Fruit fly (Drosophila melanogaster) whole organism, embryonic: ENCODE data around the gene slif.
A peak's percentile ranks its signal among the peaks of the same experiment; 100 is the strongest.

Experiments used
- CG10543 ChIP-seq: fragments of 200-800 bp; sonication (Bioruptor generic); optimal IDR thresholded peaks from 3 replicates; lab custom pipeline; 2017; ENCODE audit warnings: missing biosample characterization, mild to moderate bottlenecking, missing genetic modification characterization, moderate library complexity
- CG10565 ChIP-seq: fragments of 200-800 bp; sonication (Bioruptor generic); optimal IDR thresholded peaks from 3 replicates; lab custom pipeline; 2016; ENCODE audit warnings: missing biosample characterization, mild to moderate bottlenecking, missing genetic modification characterization
- CG11398 ChIP-seq: fragments of 200-800 bp; sonication (Bioruptor generic); optimal IDR thresholded peaks from 2 replicates; lab custom pipeline; 2016; ENCODE audit warnings: missing biosample characterization, missing genetic modification characterization
- CG11695 ChIP-seq: fragments of 200-800 bp; sonication (Bioruptor generic); IDR thresholded peaks from 3 replicates; pipeline ENCODE4 v1.3.6; 2022; ENCODE audit warnings: missing biosample characterization, missing genetic modification characterization
- CG12219 ChIP-seq: fragments of 200-800 bp; sonication (Bioruptor generic); optimal IDR thresholded peaks from 3 replicates; lab custom pipeline; 2018; ENCODE audit warnings: missing biosample characterization, mild to moderate bottlenecking, missing genetic modification characterization
- CG12769 ChIP-seq: fragments of 200-800 bp; sonication (Bioruptor generic); optimal IDR thresholded peaks from 2 replicates; lab custom pipeline; 2019; ENCODE audit warnings: missing biosample characterization, mild to moderate bottlenecking, missing genetic modification characterization, moderate library complexity
- CG13287 ChIP-seq: fragments of 200-800 bp; sonication (Bioruptor generic); IDR thresholded peaks from 2 replicates; pipeline ENCODE4 v1.3.6; 2022; ENCODE audit warnings: missing biosample characterization, missing genetic modification characterization; ENCODE audit not compliant: partially characterized antibody
- CG14014 ChIP-seq: fragments of 200-800 bp; sonication (Bioruptor generic); IDR thresholded peaks from 2 replicates; pipeline ENCODE4 v1.3.6; 2022; ENCODE audit warnings: missing biosample characterization, missing genetic modification characterization
- CG14050 ChIP-seq: fragments of 200-800 bp; sonication (Bioruptor generic); IDR thresholded peaks from 3 replicates; pipeline ENCODE4 v1.3.6; 2022; ENCODE audit warnings: missing biosample characterization, missing genetic modification characterization
- CG14860 ChIP-seq: fragments of 200-800 bp; sonication (Bioruptor generic); IDR thresholded peaks from 3 replicates; pipeline ENCODE4 v1.3.6; 2022; ENCODE audit warnings: missing biosample characterization, missing genetic modification characterization; ENCODE audit not compliant: partially characterized antibody
- CG15696 ChIP-seq: fragments of 200-800 bp; sonication (Bioruptor generic); optimal IDR thresholded peaks from 2 replicates; lab custom pipeline; 2019; ENCODE audit warnings: missing biosample characterization, mild to moderate bottlenecking, missing genetic modification characterization, moderate library complexity
- CG1603 ChIP-seq: fragments of 200-800 bp; sonication (Bioruptor generic); optimal IDR thresholded peaks from 2 replicates; lab custom pipeline; 2019; ENCODE audit warnings: missing biosample characterization, mild to moderate bottlenecking, missing genetic modification characterization, moderate library complexity
- CG17802 ChIP-seq: fragments of 200-800 bp; sonication (Bioruptor generic); optimal IDR thresholded peaks from 2 replicates; lab custom pipeline; 2018; ENCODE audit warnings: missing biosample characterization, mild to moderate bottlenecking, missing genetic modification characterization, moderate library complexity
- CG18599 ChIP-seq: fragments of 200-800 bp; sonication (Bioruptor generic); optimal IDR thresholded peaks from 3 replicates; lab custom pipeline; 2017; ENCODE audit warnings: missing biosample characterization, missing genetic modification characterization, mild to moderate bottlenecking, moderate library complexity, missing genetic modification reagents
- CG3163 ChIP-seq: fragments of 200-800 bp; sonication (Bioruptor generic); optimal IDR thresholded peaks from 3 replicates; lab custom pipeline; 2016; ENCODE audit warnings: missing biosample characterization, missing genetic modification characterization
- CG34376 ChIP-seq: fragments of 200-800 bp; sonication (Bioruptor generic); optimal IDR thresholded peaks from 2 replicates; lab custom pipeline; 2018; ENCODE audit warnings: missing biosample characterization, mild to moderate bottlenecking, missing genetic modification characterization
- CG43689 ChIP-seq: fragments of 200-800 bp; sonication (Bioruptor generic); IDR thresholded peaks from 2 replicates; pipeline ENCODE4 v1.3.6; 2022; ENCODE audit warnings: missing biosample characterization, missing genetic modification characterization
- CG4617 ChIP-seq: fragments of 200-800 bp; sonication (Bioruptor generic); optimal IDR thresholded peaks from 3 replicates; lab custom pipeline; 2016; ENCODE audit warnings: missing biosample characterization, missing genetic modification characterization, borderline replicate concordance
- CG6791 ChIP-seq: fragments of 200-800 bp; sonication (Bioruptor generic); IDR thresholded peaks from 3 replicates; pipeline ENCODE4 v1.3.6; 2022; ENCODE audit warnings: missing biosample characterization, missing genetic modification characterization; ENCODE audit not compliant: partially characterized antibody
- CG7963 ChIP-seq: fragments of 200-800 bp; sonication (Bioruptor generic); IDR thresholded peaks from 3 replicates; pipeline ENCODE4 v1.3.6; 2022; ENCODE audit warnings: missing biosample characterization, missing genetic modification characterization; ENCODE audit not compliant: partially characterized antibody
- CG8388 ChIP-seq: fragments of 200-800 bp; sonication (Bioruptor generic); optimal IDR thresholded peaks from 2 replicates; lab custom pipeline; 2019; ENCODE audit warnings: missing biosample characterization, mild to moderate bottlenecking, missing genetic modification characterization, moderate library complexity
- Chrac-16 ChIP-seq: fragments of 200-800 bp; sonication (Bioruptor generic); optimal IDR thresholded peaks from 3 replicates; lab custom pipeline; 2016; ENCODE audit warnings: missing biosample characterization, missing genetic modification characterization
- D19A ChIP-seq: fragments of 200-800 bp; optimal IDR thresholded peaks from 3 replicates; lab custom pipeline; 2019; ENCODE audit warnings: missing biosample characterization, mild to moderate bottlenecking, missing genetic modification characterization, moderate library complexity
- Drgx ChIP-seq: fragments of 200-800 bp; sonication (Bioruptor generic); IDR thresholded peaks from 2 replicates; pipeline ENCODE4 v1.3.6; 2022; ENCODE audit warnings: missing biosample characterization, missing genetic modification characterization
- Hand ChIP-seq: fragments of 200-800 bp; sonication (Bioruptor generic); optimal IDR thresholded peaks from 2 replicates; lab custom pipeline; 2017; ENCODE audit warnings: mild to moderate bottlenecking, missing biosample characterization, missing genetic modification reagents, missing genetic modification characterization
- Hey ChIP-seq: fragments of 200-800 bp; sonication (Bioruptor generic); optimal IDR thresholded peaks from 3 replicates; lab custom pipeline; 2018; ENCODE audit warnings: missing biosample characterization, mild to moderate bottlenecking, missing genetic modification characterization
- Kr ChIP-seq: fragments of 200-800 bp; sonication (Bioruptor generic); optimal IDR thresholded peaks from 2 replicates; lab custom pipeline; 2017; ENCODE audit warnings: missing biosample characterization, mild to moderate bottlenecking, missing genetic modification characterization
- MBD-R2 ChIP-seq: fragments of 200-800 bp; sonication (Bioruptor generic); IDR thresholded peaks from 2 replicates; pipeline ENCODE4 v1.3.6; 2022; ENCODE audit warnings: missing biosample characterization, missing genetic modification characterization
- Med ChIP-seq: fragments of 200-800 bp; sonication (Bioruptor generic); peaks from one replicate; lab custom pipeline; 2016; ENCODE audit warnings: missing biosample characterization, missing genetic modification characterization, mild to moderate bottlenecking, inconsistent platforms, moderate library complexity
- Myb ChIP-seq: fragments of 200-800 bp; sonication (Bioruptor generic); optimal IDR thresholded peaks from 2 replicates; lab custom pipeline; 2016; ENCODE audit warnings: missing biosample characterization, missing genetic modification characterization
- Nf-YA ChIP-seq: fragments of 200-800 bp; sonication (Bioruptor generic); IDR thresholded peaks from 2 replicates; pipeline ENCODE4 v1.3.6; 2022; ENCODE audit warnings: missing biosample characterization, missing genetic modification characterization
- Trl ChIP-seq, 3 experiments: fragments of >200 bp in 2 of 3; fragments of 200-800 bp in 1 of 3; sonication (Bioruptor generic) in 1 of 3; optimal IDR thresholded peaks; 2 replicates in 1 of 3; 3 replicates in 2 of 3; lab custom pipeline; 2016 to 2017; ENCODE audit warnings: missing biosample characterization in 1 of 3, missing genetic modification characterization in 1 of 3
- chinmo ChIP-seq: fragments of 200-800 bp; sonication (Bioruptor generic); IDR thresholded peaks from 4 replicates; pipeline ENCODE4 v1.3.6; 2022; ENCODE audit warnings: missing biosample characterization, missing genetic modification characterization; ENCODE audit not compliant: partially characterized antibody
- cwo ChIP-seq: fragments of 200-800 bp; sonication (Bioruptor generic); optimal IDR thresholded peaks from 3 replicates; lab custom pipeline; 2017; ENCODE audit warnings: missing biosample characterization, missing genetic modification characterization, mild to moderate bottlenecking, moderate library complexity, missing genetic modification reagents
- dan ChIP-seq: fragments of 200-800 bp; sonication (Bioruptor generic); IDR thresholded peaks from 2 replicates; pipeline ENCODE4 v1.3.6; 2022; ENCODE audit warnings: missing biosample characterization, missing genetic modification characterization
- dpn ChIP-seq, 2 experiments: fragments of 200-800 bp; sonication (Bioruptor generic); optimal IDR thresholded peaks; 3 replicates each; lab custom pipeline; 2016; ENCODE audit warnings: missing biosample characterization in 2 of 2, missing genetic modification characterization in 2 of 2
- exex ChIP-seq: fragments of 200-800 bp; sonication (Bioruptor generic); optimal IDR thresholded peaks from 4 replicates; lab custom pipeline; 2018; ENCODE audit warnings: missing biosample characterization, mild to moderate bottlenecking, missing genetic modification characterization, moderate library complexity
- fd3F ChIP-seq: fragments of 200-800 bp; sonication (Bioruptor generic); optimal IDR thresholded peaks from 2 replicates; lab custom pipeline; 2018; ENCODE audit warnings: missing biosample characterization, mild to moderate bottlenecking, missing genetic modification characterization, moderate library complexity
- mirr ChIP-seq: fragments of 200-800 bp; sonication (Bioruptor generic); optimal IDR thresholded peaks from 3 replicates; lab custom pipeline; 2018; ENCODE audit warnings: missing biosample characterization, mild to moderate bottlenecking, missing genetic modification characterization
- nau ChIP-seq: fragments of 200-800 bp; sonication (Bioruptor generic); optimal IDR thresholded peaks from 3 replicates; lab custom pipeline; 2017; ENCODE audit warnings: missing biosample characterization, mild to moderate bottlenecking, missing genetic modification characterization, missing genetic modification reagents
- pho ChIP-seq: fragments of 200-800 bp; sonication (Bioruptor generic); optimal IDR thresholded peaks from 2 replicates; lab custom pipeline; 2016; ENCODE audit warnings: missing biosample characterization, missing genetic modification characterization
- sna ChIP-seq: fragments of 200-800 bp; sonication (Bioruptor generic); IDR thresholded peaks from 2 replicates; pipeline ENCODE4 v1.3.6; 2022; ENCODE audit warnings: missing biosample characterization, missing genetic modification characterization; ENCODE audit not compliant: partially characterized antibody
- sug ChIP-seq: fragments of 200-800 bp; optimal IDR thresholded peaks from 2 replicates; lab custom pipeline; 2019; ENCODE audit warnings: missing biosample characterization, mild to moderate bottlenecking, missing genetic modification characterization, moderate library complexity
- trem ChIP-seq: fragments of 200-800 bp; optimal IDR thresholded peaks from 3 replicates; lab custom pipeline; 2019; ENCODE audit warnings: missing biosample characterization, mild to moderate bottlenecking, missing genetic modification characterization, moderate library complexity

Gene slif

dm6 chr3L:22836768-22837167 lies 44.1 kb upstream of the slif start, which contains the start of the genes CG11226 and CG45428:
Gene CG11226, plus strand, starts transcription at chr3L:22837068.
Gene CG45428, minus strand, starts transcription at chr3L:22837070.
- TF ChIP-seq CG10543: no peak

DNA sequence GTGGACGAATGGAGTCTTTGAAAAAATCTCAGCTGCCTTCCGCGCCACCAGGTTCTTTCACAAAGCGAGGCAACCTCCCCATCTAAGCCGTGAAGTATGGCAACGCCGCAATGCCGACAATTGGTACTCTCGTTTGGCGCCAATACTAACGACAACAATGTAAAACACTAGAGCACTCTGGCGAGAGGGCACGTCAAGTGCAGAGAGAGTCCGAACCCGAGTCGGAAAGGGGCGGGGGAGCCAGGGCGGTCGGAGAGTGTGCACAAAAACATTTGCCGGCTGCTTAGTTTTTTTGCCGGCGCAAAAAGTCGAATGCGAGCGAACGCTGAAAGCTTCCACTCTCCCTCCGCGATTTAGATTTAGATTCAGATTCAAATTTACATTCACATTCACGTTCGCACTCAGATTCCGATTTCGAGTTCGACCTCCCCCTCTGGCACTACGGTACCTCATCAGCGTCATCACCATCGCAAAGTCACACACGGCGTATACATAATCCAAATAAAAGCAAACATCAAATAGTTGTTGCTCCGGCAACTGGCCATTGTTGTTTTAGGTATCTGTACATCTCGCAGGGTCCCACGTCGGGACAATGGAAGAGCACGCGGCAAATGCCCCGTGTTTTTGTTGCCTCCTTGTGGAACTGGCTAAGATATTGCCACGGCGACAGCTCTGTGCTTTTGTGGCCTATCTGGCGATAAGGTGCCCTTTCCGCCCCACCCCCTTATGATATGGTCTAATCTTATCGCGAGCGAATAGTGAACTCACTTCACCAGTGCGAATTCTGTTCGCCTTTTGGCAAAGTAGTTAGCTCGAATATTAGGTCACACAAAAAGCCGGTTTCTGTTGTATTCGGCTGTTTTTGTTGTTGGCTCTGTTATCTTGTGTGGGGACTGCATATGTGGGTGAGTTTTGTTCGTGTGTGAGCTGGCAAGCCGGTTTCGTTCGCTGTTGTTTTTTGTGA lies 42.9 kb upstream of the slif start:
- TF ChIP-seq CG6791 (GFP tag; lab: Robert Waterston, UW) (0 out of 3 replicates have a peak, but pooled peaks have one; percentile 34), Kr (no peak), trem (no peak), Med (GFP tag; lab: Kevin White, UChicago) (peak; percentile 49), CG15696 (tag; lab: Kevin White, UChicago) (no peak), CG12219 (no peak), Hey (tag; lab: Kevin White, UChicago) (no peak), Myb (no peak), Hand (GFP tag; lab: Kevin White, UChicago) (no peak), sug (tag; lab: Kevin White, UChicago) (peak; percentile 68), CG34376 (GFP tag; lab: Kevin White, UChicago) (peak; percentile 57), MBD-R2 (GFP tag; lab: Robert Waterston, UW) (peak; percentile 12; the same call in 1 of the 2 replicates), fd3F (no peak), nau (GFP tag; lab: Kevin White, UChicago) (peak; percentile 39), cwo (GFP tag; lab: Kevin White, UChicago) (peak; percentile 9), sna (GFP tag; lab: Robert Waterston, UW) (0 out of 2 replicates have a peak, but pooled peaks have one; percentile 22), CG10543 (peak; percentile 76), Drgx (peak; percentile 53; the same call in 1 of the 2 replicates), CG10565 (GFP tag; lab: Kevin White, UChicago) (no peak), CG1603 (tag; lab: Kevin White, UChicago) (no peak), chinmo (GFP tag; lab: Robert Waterston, UW) (peak; percentile 74; the same call in 2 of the 4 replicates), CG14014 (GFP tag; lab: Robert Waterston, UW) (no peak), CG17802 (tag; lab: Kevin White, UChicago) (no peak), Chrac-16 (GFP tag; lab: Kevin White, UChicago) (no peak), exex (peak; percentile 66), mirr (GFP tag; lab: Kevin White, UChicago) (peak; percentile 17), CG43689 (no peak), D19A (no peak), CG11398 (GFP tag; lab: Kevin White, UChicago) (no peak), CG18599 (GFP tag; lab: Kevin White, UChicago) (peak; percentile 29), CG8388 (GFP tag; lab: Kevin White, UChicago) (no peak), CG14050 (GFP tag; lab: Robert Waterston, UW) (no peak), CG3163 (GFP tag; lab: Kevin White, UChicago) (no peak), pho (GFP tag; lab: Kevin White, UChicago) (peak; percentile 9), CG13287 (peak; percentile 35; the same call in 1 of the 2 replicates), CG4617 (no peak), dpn (GFP tag; optimal IDR thresholded peaks at IDR 0.05; lab: Kevin White, UChicago) (no peak), CG7963 (no peak), CG11695 (no peak), CG14860 (GFP tag; lab: Robert Waterston, UW) (no peak), Trl (optimal IDR thresholded peaks at IDR 0.05; lab: Kevin White, UChicago) (peak; percentile 39 to 76), Trl (GFP tag; optimal IDR thresholded peaks at IDR 0.05; lab: Kevin White, UChicago) (no peak), Nf-YA (GFP tag; lab: Robert Waterston, UW) (no peak), CG12769 (tag; lab: Kevin White, UChicago) (peak; percentile 48), dan (GFP tag; lab: Robert Waterston, UW) (no peak)
